Worm (Caenorhabditis elegans): ENCODE data around the gene srx-28.

DNA sequence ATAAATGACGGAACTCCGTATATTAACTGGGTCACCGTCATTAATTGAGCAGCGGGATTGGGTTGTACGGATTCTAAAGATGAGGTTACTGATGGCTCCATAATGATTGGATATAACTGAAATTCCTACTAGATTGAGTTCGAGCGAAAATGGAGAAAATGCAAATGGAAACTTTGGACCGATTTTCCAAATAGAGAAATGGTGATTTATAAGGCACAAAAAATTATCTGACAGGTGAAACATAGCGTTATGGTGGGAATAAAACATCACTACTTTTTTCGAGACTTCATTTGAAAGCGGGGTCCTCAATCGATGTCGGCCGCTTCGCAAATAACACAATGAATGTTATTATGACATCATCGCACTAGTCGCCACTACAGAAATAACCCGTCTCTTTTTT lies 34.5 kb downstream of the srx-28 start, which contains the start of gene srg-60:
- TF ChIP-seq nhr-41 (GFP tag; IDR thresholded peaks at IDR 0.05) (no peak), dve-1 (tag; optimal IDR thresholded peaks at IDR 0.05; ENCODE audit: insufficient read depth) (no peak), mdl-1 (tag; optimal IDR thresholded peaks at IDR 0.05) (no peak), ceh-28 (tag; optimal IDR thresholded peaks at IDR 0.05) (no peak), egl-43 (GFP tag; IDR thresholded peaks at IDR 0.05) (no peak), ceh-82 (tag; optimal IDR thresholded peaks at IDR 0.05) (no peak), Y105C5A.15 (GFP tag; IDR thresholded peaks at IDR 0.05) (no peak), lin-13 (GFP tag; optimal IDR thresholded peaks at IDR 0.05) (no peak), lin-15B (tag; optimal IDR thresholded peaks at IDR 0.05) (no peak), hif-1 (tag; optimal IDR thresholded peaks at IDR 0.05) (no peak), egl-27 (tag; optimal IDR thresholded peaks at IDR 0.05) (no peak), fos-1 (tag; optimal IDR thresholded peaks at IDR 0.05) (no peak)
